Fruit fly (Drosophila melanogaster) whole organism, embryonic: ENCODE results near the gene CG46430.
A peak's percentile ranks its signal among the peaks of the same experiment; 100 is the strongest.

ENCODE experiments used
- Bdp1 ChIP-seq: fragments of 200-800 bp; sonication (Bioruptor generic); optimal IDR thresholded peaks from 3 replicates; lab custom pipeline; 2016; ENCODE audit warnings: missing biosample characterization, missing genetic modification characterization
- C15 ChIP-seq: fragments of 200-800 bp; sonication (Bioruptor generic); IDR thresholded peaks from 3 replicates; pipeline ENCODE4 v1.3.6; 2022; ENCODE audit warnings: missing biosample characterization, missing genetic modification characterization
- CG10321 ChIP-seq: fragments of 200-800 bp; sonication (Bioruptor generic); IDR thresholded peaks from 2 replicates; pipeline ENCODE4 v1.3.6; 2022; ENCODE audit warnings: missing biosample characterization, missing genetic modification characterization
- CG11504 ChIP-seq: fragments of 200-800 bp; sonication (Bioruptor generic); optimal IDR thresholded peaks from 3 replicates; lab custom pipeline; 2019; ENCODE audit warnings: missing biosample characterization, mild to moderate bottlenecking, missing genetic modification characterization, moderate library complexity
- CG12299 ChIP-seq: fragments of 200-800 bp; sonication (Bioruptor generic); optimal IDR thresholded peaks from 2 replicates; lab custom pipeline; 2018; ENCODE audit warnings: missing biosample characterization, mild to moderate bottlenecking, missing genetic modification characterization
- CG12659 ChIP-seq: fragments of 200-800 bp; sonication (Bioruptor generic); optimal IDR thresholded peaks from 3 replicates; lab custom pipeline; 2017; ENCODE audit warnings: mild to moderate bottlenecking, missing biosample characterization, missing genetic modification reagents, missing genetic modification characterization
- CG14667 ChIP-seq: fragments of 200-800 bp; sonication (Bioruptor generic); IDR thresholded peaks from 2 replicates; pipeline ENCODE4 v1.3.6; 2022; ENCODE audit warnings: missing biosample characterization, missing genetic modification characterization
- CG1603 ChIP-seq: fragments of 200-800 bp; sonication (Bioruptor generic); optimal IDR thresholded peaks from 2 replicates; lab custom pipeline; 2019; ENCODE audit warnings: missing biosample characterization, mild to moderate bottlenecking, missing genetic modification characterization, moderate library complexity
- CG1647 ChIP-seq: fragments of 200-800 bp; sonication (Bioruptor generic); optimal IDR thresholded peaks from 3 replicates; lab custom pipeline; 2016; ENCODE audit warnings: missing biosample characterization, missing genetic modification characterization
- CG34376 ChIP-seq: fragments of 200-800 bp; sonication (Bioruptor generic); optimal IDR thresholded peaks from 2 replicates; lab custom pipeline; 2018; ENCODE audit warnings: missing biosample characterization, mild to moderate bottlenecking, missing genetic modification characterization
- CG4854 ChIP-seq: fragments of 200-800 bp; sonication (Bioruptor generic); optimal IDR thresholded peaks from 2 replicates; lab custom pipeline; 2016; ENCODE audit warnings: missing biosample characterization, missing genetic modification characterization, inconsistent platforms
- CG6175 ChIP-seq: fragments of 200-800 bp; sonication (Bioruptor generic); IDR thresholded peaks from 3 replicates; pipeline ENCODE4 v1.3.6; 2022; ENCODE audit warnings: missing biosample characterization, missing genetic modification characterization
- CG7556 ChIP-seq: fragments of 200-800 bp; sonication (Bioruptor generic); optimal IDR thresholded peaks from 2 replicates; lab custom pipeline; 2017; ENCODE audit warnings: missing biosample characterization, mild to moderate bottlenecking, missing genetic modification characterization
- CG7928 ChIP-seq: fragments of 200-800 bp; sonication (Bioruptor generic); optimal IDR thresholded peaks from 2 replicates; lab custom pipeline; 2017; ENCODE audit warnings: missing biosample characterization, mild to moderate bottlenecking, missing genetic modification characterization
- D ChIP-seq, 2 experiments: fragments of 200-800 bp in 1 of 2; fragments of >200 bp in 1 of 2; sonication (Bioruptor generic) in 1 of 2; optimal IDR thresholded peaks; 2 replicates in 1 of 2; 3 replicates in 1 of 2; lab custom pipeline; 2017; ENCODE audit warnings: mild to moderate bottlenecking in 1 of 2, missing biosample characterization in 1 of 2, missing genetic modification characterization in 1 of 2, missing genetic modification reagents in 1 of 2
- D19A ChIP-seq: fragments of 200-800 bp; optimal IDR thresholded peaks from 3 replicates; lab custom pipeline; 2019; ENCODE audit warnings: missing biosample characterization, mild to moderate bottlenecking, missing genetic modification characterization, moderate library complexity
- Dbx ChIP-seq: fragments of 200-800 bp; sonication (Bioruptor generic); IDR thresholded peaks from 3 replicates; pipeline ENCODE4 v1.3.6; 2022; ENCODE audit warnings: missing biosample characterization, missing genetic modification characterization
- Dip2 ChIP-seq: fragments of 200-800 bp; sonication (Bioruptor generic); IDR thresholded peaks from 2 replicates; pipeline ENCODE4 v1.3.6; 2022; ENCODE audit warnings: missing biosample characterization, missing genetic modification characterization
- ERR ChIP-seq: fragments of 200-800 bp; sonication (Bioruptor generic); optimal IDR thresholded peaks from 2 replicates; lab custom pipeline; 2016; ENCODE audit warnings: missing biosample characterization, missing genetic modification characterization
- Ets65A ChIP-seq: fragments of 200-800 bp; sonication (Bioruptor generic); peaks from one replicate; lab custom pipeline; 2016; ENCODE audit warnings: missing biosample characterization, missing genetic modification characterization
- Fer1 ChIP-seq: fragments of 200-800 bp; sonication (Bioruptor generic); optimal IDR thresholded peaks from 2 replicates; lab custom pipeline; 2017; ENCODE audit warnings: missing biosample characterization, mild to moderate bottlenecking, missing genetic modification characterization
- GATAe ChIP-seq: fragments of 200-800 bp; sonication (Bioruptor generic); conservative IDR thresholded peaks from 2 replicates; pipeline ENCODE4 v1.3.6; 2022; ENCODE audit warnings: missing biosample characterization, missing genetic modification characterization
- Hr39 ChIP-seq: fragments of >200 bp; optimal IDR thresholded peaks from 2 replicates; lab custom pipeline; 2017
- Lim3 ChIP-seq: fragments of 200-800 bp; sonication (Bioruptor generic); IDR thresholded peaks from 2 replicates; pipeline ENCODE4 v1.3.6; 2022; ENCODE audit warnings: missing biosample characterization, missing genetic modification characterization
- Meics ChIP-seq: fragments of 200-800 bp; sonication (Bioruptor generic); optimal IDR thresholded peaks from 2 replicates; lab custom pipeline; 2017; ENCODE audit warnings: missing biosample characterization, mild to moderate bottlenecking, missing genetic modification characterization
- NK7.1 ChIP-seq: fragments of 200-800 bp; sonication (Bioruptor generic); optimal IDR thresholded peaks from 3 replicates; lab custom pipeline; 2016; ENCODE audit warnings: missing biosample characterization, missing genetic modification characterization
- Scr ChIP-seq: fragments of 200-800 bp; sonication (Bioruptor generic); IDR thresholded peaks from 2 replicates; pipeline ENCODE4 v1.3.6; 2022; ENCODE audit warnings: missing biosample characterization, missing genetic modification characterization; ENCODE audit not compliant: partially characterized antibody
- Taf1 ChIP-seq: fragments of 200-800 bp; sonication (Bioruptor generic); IDR thresholded peaks from 2 replicates; pipeline ENCODE4 v1.3.6; 2022; ENCODE audit warnings: missing biosample characterization, missing genetic modification characterization
- YL-1 ChIP-seq: fragments of 200-800 bp; sonication (Bioruptor generic); optimal IDR thresholded peaks from 3 replicates; lab custom pipeline; 2017; ENCODE audit warnings: missing biosample characterization, mild to moderate bottlenecking, missing genetic modification characterization
- aop ChIP-seq: fragments of 200-800 bp; sonication (Bioruptor generic); IDR thresholded peaks from 2 replicates; pipeline ENCODE4 v1.3.6; 2022; ENCODE audit warnings: missing biosample characterization, missing genetic modification characterization
- ase ChIP-seq: fragments of 200-800 bp; sonication (Bioruptor generic); IDR thresholded peaks from 3 replicates; pipeline ENCODE4 v1.3.6; 2022; ENCODE audit warnings: missing biosample characterization, missing genetic modification characterization
- bcd ChIP-seq: fragments of 200-800 bp; sonication (Bioruptor generic); optimal IDR thresholded peaks from 2 replicates; lab custom pipeline; 2017; ENCODE audit warnings: missing biosample characterization, mild to moderate bottlenecking, missing genetic modification characterization
- cad ChIP-seq: fragments of >200 bp; optimal IDR thresholded peaks from 2 replicates; lab custom pipeline; 2017; ENCODE audit warnings: missing biosample characterization, missing genetic modification characterization
- cato ChIP-seq: fragments of 200-800 bp; sonication (Bioruptor generic); optimal IDR thresholded peaks from 2 replicates; lab custom pipeline; 2016; ENCODE audit warnings: missing biosample characterization, missing genetic modification characterization, borderline replicate concordance
- ci ChIP-seq: fragments of 200-800 bp; sonication (Bioruptor generic); IDR thresholded peaks from 3 replicates; pipeline ENCODE4 v1.3.6; 2022; ENCODE audit warnings: missing biosample characterization, missing genetic modification characterization
- en ChIP-seq: fragments of 200-800 bp; sonication (Bioruptor generic); optimal IDR thresholded peaks from 2 replicates; lab custom pipeline; 2016; ENCODE audit warnings: missing biosample characterization, missing genetic modification characterization
- ewg ChIP-seq: fragments of 200-800 bp; sonication (Bioruptor generic); optimal IDR thresholded peaks from 3 replicates; lab custom pipeline; 2017; ENCODE audit warnings: mild to moderate bottlenecking, missing biosample characterization, missing genetic modification reagents, missing genetic modification characterization
- fd64A ChIP-seq: fragments of 200-800 bp; sonication (Bioruptor generic); optimal IDR thresholded peaks from 3 replicates; lab custom pipeline; 2018; ENCODE audit warnings: missing biosample characterization, mild to moderate bottlenecking, missing genetic modification characterization
- gem ChIP-seq: fragments of 200-800 bp; sonication (Bioruptor generic); optimal IDR thresholded peaks from 2 replicates; lab custom pipeline; 2019; ENCODE audit warnings: missing biosample characterization, mild to moderate bottlenecking, missing genetic modification characterization, moderate library complexity
- ind ChIP-seq: fragments of 200-800 bp; sonication (Bioruptor generic); optimal IDR thresholded peaks from 3 replicates; lab custom pipeline; 2016; ENCODE audit warnings: missing biosample characterization, missing genetic modification characterization
- kay ChIP-seq: fragments of 200-800 bp; sonication (Bioruptor generic); optimal IDR thresholded peaks from 2 replicates; lab custom pipeline; 2016; ENCODE audit warnings: missing biosample characterization, missing genetic modification characterization
- klu ChIP-seq: fragments of 200-800 bp; sonication (Bioruptor generic); IDR thresholded peaks from 2 replicates; pipeline ENCODE4 v1.3.6; 2022; ENCODE audit warnings: missing biosample characterization, missing genetic modification characterization
- oc ChIP-seq: fragments of 200-800 bp; sonication (Bioruptor generic); optimal IDR thresholded peaks from 2 replicates; lab custom pipeline; 2018; ENCODE audit warnings: missing biosample characterization, mild to moderate bottlenecking, missing genetic modification characterization, moderate library complexity
- p53 ChIP-seq: fragments of 200-800 bp; sonication (Bioruptor generic); optimal IDR thresholded peaks from 2 replicates; lab custom pipeline; 2016; ENCODE audit warnings: missing biosample characterization, missing genetic modification characterization
- peb ChIP-seq: fragments of 200-800 bp; sonication (Bioruptor generic); IDR thresholded peaks from 2 replicates; pipeline ENCODE4 v1.3.6; 2022; ENCODE audit warnings: missing biosample characterization, missing genetic modification characterization
- prd ChIP-seq, 3 experiments: fragments of >200 bp in 2 of 3; fragments of 200-800 bp in 1 of 3; sonication (Bioruptor generic) in 1 of 3; optimal IDR thresholded peaks in 2 of 3; IDR thresholded peaks in 1 of 3; 2 replicates in 2 of 3; 3 replicates in 1 of 3; pipeline versions ENCODE4 v1.3.6 to Lab custom; 2017 to 2022; ENCODE audit warnings: missing biosample characterization in 1 of 3, missing genetic modification characterization in 1 of 3
- row ChIP-seq: fragments of 200-800 bp; sonication (Bioruptor generic); IDR thresholded peaks from 3 replicates; pipeline ENCODE4 v1.3.6; 2022; ENCODE audit warnings: missing biosample characterization, missing genetic modification characterization
- tap ChIP-seq: fragments of 200-800 bp; optimal IDR thresholded peaks from 3 replicates; lab custom pipeline; 2019; ENCODE audit warnings: missing biosample characterization, mild to moderate bottlenecking, missing genetic modification characterization, moderate library complexity
- trem ChIP-seq: fragments of 200-800 bp; optimal IDR thresholded peaks from 3 replicates; lab custom pipeline; 2019; ENCODE audit warnings: missing biosample characterization, mild to moderate bottlenecking, missing genetic modification characterization, moderate library complexity
- unpg ChIP-seq: fragments of 200-800 bp; sonication (Bioruptor generic); optimal IDR thresholded peaks from 3 replicates; lab custom pipeline; 2018; ENCODE audit warnings: missing biosample characterization, mild to moderate bottlenecking, missing genetic modification characterization, moderate library complexity

Gene CG46430

DNA sequence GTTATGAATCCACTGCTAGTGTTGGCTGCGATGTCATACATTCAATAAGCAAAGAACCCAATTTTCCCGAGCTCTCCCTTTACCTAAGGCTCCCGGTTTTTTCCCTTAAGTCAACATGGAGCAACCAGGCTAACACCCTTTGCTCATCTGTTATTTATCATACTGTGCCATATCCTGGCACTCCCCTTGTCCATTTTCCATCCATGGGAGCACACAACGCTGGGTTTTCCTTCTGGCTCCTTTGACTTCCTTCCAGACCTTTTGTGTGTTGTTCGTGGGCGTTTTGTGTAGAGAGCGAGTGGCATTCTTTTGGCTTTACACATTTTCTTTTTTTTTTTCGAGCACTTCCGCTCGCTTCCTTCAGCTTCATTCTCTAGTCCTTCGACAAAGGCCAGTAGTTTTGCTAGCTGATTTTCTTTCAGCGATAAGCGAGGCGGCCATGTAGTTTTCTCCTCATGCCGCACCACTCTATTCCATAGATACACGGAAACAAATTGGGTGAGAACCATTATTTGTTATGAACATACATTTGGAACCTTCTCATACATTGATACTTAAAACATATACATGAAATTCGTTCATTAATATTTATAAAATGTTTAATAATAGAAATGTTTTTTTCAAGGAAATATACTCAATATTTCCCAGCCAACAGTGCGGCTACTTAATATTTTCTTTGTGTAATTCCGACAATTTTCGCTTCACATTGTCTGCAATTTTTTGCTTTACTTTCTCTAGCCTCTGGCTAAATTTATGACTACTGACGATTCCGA, 17.8 kb downstream of the CG46430 start (continued):
- TF ChIP-seq CG6175 (GFP tag; lab: Robert Waterston, UW) = no peak
- TF ChIP-seq Lim3 (GFP tag; lab: Robert Waterston, UW) = no peak
- TF ChIP-seq trem (tag; lab: Kevin White, UChicago) = no peak
- no peak for TF ChIP-seq Taf1 (GFP tag; lab: Robert Waterston, UW)
- no peak for TF ChIP-seq ewg (GFP tag; lab: Kevin White, UChicago)
- no peak for TF ChIP-seq Scr (GFP tag; lab: Robert Waterston, UW)
- no peak for TF ChIP-seq CG14667 (GFP tag; lab: Robert Waterston, UW)
- no peak for TF ChIP-seq Hr39 (lab: Kevin White, UChicago)
- peak; percentile 47; the same call in 2 of the 3 replicates for TF ChIP-seq row (GFP tag; lab: Robert Waterston, UW)
- no peak for TF ChIP-seq fd64A (GFP tag; lab: Kevin White, UChicago)
- no peak for TF ChIP-seq Dip2 (GFP tag; lab: Robert Waterston, UW)
- no peak for TF ChIP-seq prd (optimal IDR thresholded peaks at IDR 0.05; lab: Kevin White, UChicago)
- no peak for TF ChIP-seq prd (GFP tag; IDR thresholded peaks at IDR 0.05; lab: Robert Waterston, UW)
- TF ChIP-seq peb (GFP tag; lab: Robert Waterston, UW) = no peak
- TF ChIP-seq CG12299 (tag; lab: Kevin White, UChicago) = no peak
- TF ChIP-seq CG4854 = no peak
- TF ChIP-seq tap (tag; lab: Kevin White, UChicago) = no peak
- TF ChIP-seq CG12659 = no peak
- no peak for TF ChIP-seq D (optimal IDR thresholded peaks at IDR 0.05; lab: Kevin White, UChicago)
- no peak for TF ChIP-seq D (GFP tag; optimal IDR thresholded peaks at IDR 0.05; lab: Kevin White, UChicago)
- TF ChIP-seq CG11504 = peak; percentile 37
- TF ChIP-seq GATAe = no peak
- no peak for TF ChIP-seq Ets65A (GFP tag; lab: Kevin White, UChicago)
- TF ChIP-seq gem = peak; percentile 40
- TF ChIP-seq en (GFP tag; lab: Kevin White, UChicago) = no peak
- no peak for TF ChIP-seq ERR
- no peak for TF ChIP-seq CG10321 (GFP tag; lab: Robert Waterston, UW)
- no peak for TF ChIP-seq klu
- TF ChIP-seq ci (GFP tag; lab: Robert Waterston, UW) = no peak
- TF ChIP-seq Bdp1 = no peak
- TF ChIP-seq oc (tag; lab: Kevin White, UChicago) = no peak
- TF ChIP-seq CG7928 (GFP tag; lab: Kevin White, UChicago) = no peak
- no peak for TF ChIP-seq unpg (GFP tag; lab: Kevin White, UChicago)
- TF ChIP-seq C15 (GFP tag; lab: Robert Waterston, UW) = no peak
- TF ChIP-seq YL-1 (GFP tag; lab: Kevin White, UChicago) = no peak
- TF ChIP-seq cad = no peak
- no peak for TF ChIP-seq CG1603
- TF ChIP-seq Dbx (GFP tag; lab: Robert Waterston, UW) = no peak
- TF ChIP-seq CG7556 (GFP tag; lab: Kevin White, UChicago) = peak; percentile 51
- TF ChIP-seq cato = no peak
- TF ChIP-seq kay (GFP tag; lab: Kevin White, UChicago) = no peak
- no peak for TF ChIP-seq p53 (GFP tag; lab: Kevin White, UChicago)
- TF ChIP-seq CG34376 (GFP tag; lab: Kevin White, UChicago) = no peak
- TF ChIP-seq CG1647 (GFP tag; lab: Kevin White, UChicago) = no peak
- TF ChIP-seq D19A (tag; lab: Kevin White, UChicago) = no peak
- TF ChIP-seq Meics (GFP tag; lab: Kevin White, UChicago) = peak; percentile 34
- no peak for TF ChIP-seq aop (GFP tag; lab: Robert Waterston, UW)
- TF ChIP-seq NK7.1 = no peak
- no peak for TF ChIP-seq ase
- TF ChIP-seq bcd (GFP tag; lab: Kevin White, UChicago) = no peak
- peak; percentile 32 for TF ChIP-seq Fer1 (GFP tag; lab: Kevin White, UChicago)
- peak; percentile 0 for TF ChIP-seq ind
